Worm (Caenorhabditis elegans) whole organism, young adult: ENCODE measurements around the gene T04A8.7.
A peak's percentile ranks its signal among the peaks of the same experiment; 100 is the strongest.

Experiments used
- B0035.1 ChIP-seq: sonication (generic microtip); optimal IDR thresholded peaks from 2 replicates; lab custom pipeline; 2016; ENCODE audit warnings: missing genetic modification characterization, mild to moderate bottlenecking, missing compliant biosample characterization, missing genotype, missing genetic modification reagents
- F37B4.10 ChIP-seq: fragments of 200-800 bp; sonication (Bioruptor generic); IDR thresholded peaks from 2 replicates; pipeline ENCODE4 v1.3.6; 2022; ENCODE audit warnings: missing genetic modification characterization, missing compliant biosample characterization
- F49E8.2 ChIP-seq: sonication (generic microtip); optimal IDR thresholded peaks from 3 replicates; lab custom pipeline; 2017; ENCODE audit warnings: missing genetic modification characterization, mild to moderate bottlenecking, missing compliant biosample characterization, antibody characterized with exemption, moderate library complexity; ENCODE audit not compliant: insufficient read depth
- K11D2.4 ChIP-seq: fragments of 200-800 bp; sonication (Bioruptor generic); IDR thresholded peaks from 2 replicates; pipeline ENCODE4 v1.3.6; 2022; ENCODE audit warnings: missing genetic modification reagents, missing genetic modification characterization, missing compliant biosample characterization
- T26A5.8 ChIP-seq: sonication (generic microtip); optimal IDR thresholded peaks from 2 replicates; lab custom pipeline; 2016; ENCODE audit warnings: missing genetic modification characterization, missing compliant biosample characterization
- Y53G8AR.9 ChIP-seq: fragments of 200-800 bp; sonication (Bioruptor generic); conservative IDR thresholded peaks from 2 replicates; pipeline ENCODE4 v1.3.6; 2022; ENCODE audit warnings: missing genetic modification reagents, missing genetic modification characterization, missing compliant biosample characterization
- Y56A3A.18 ChIP-seq: fragments of 200-800 bp; sonication (Bioruptor generic); IDR thresholded peaks from 2 replicates; pipeline ENCODE4 v1.3.6; 2022; ENCODE audit warnings: missing genetic modification reagents, missing genetic modification characterization, missing compliant biosample characterization
- Y79H2A.3 ChIP-seq: fragments of 200-800 bp; sonication (Bioruptor generic); conservative IDR thresholded peaks from 2 replicates; pipeline ENCODE4 v1.3.6; 2022; ENCODE audit warnings: missing genetic modification reagents, missing genetic modification characterization, missing compliant biosample characterization
- ZK185.1 ChIP-seq: sonication (generic microtip); optimal IDR thresholded peaks from 2 replicates; lab custom pipeline; 2016; ENCODE audit warnings: mild to moderate bottlenecking, missing genetic modification characterization, missing compliant biosample characterization; ENCODE audit not compliant: poor library complexity, severe bottlenecking
- ama-1 ChIP-seq, 3 experiments: fragments of 150-350 bp in 1 of 3; sonication (generic microtip) in 2 of 3; optimal IDR thresholded peaks; 2 replicates each; lab custom pipeline; 2014 to 2018; ENCODE audit warnings: missing biosample characterization in 2 of 3, missing genetic modification characterization in 2 of 3, missing genetic modification reagents in 2 of 3
- aptf-3 ChIP-seq: fragments of 200-800 bp; sonication (Bioruptor generic); IDR thresholded peaks from 2 replicates; pipeline ENCODE4 v1.3.6; 2022; ENCODE audit warnings: missing genetic modification characterization, missing compliant biosample characterization
- attf-5 ChIP-seq: fragments of 200-800 bp; sonication (Bioruptor generic); optimal IDR thresholded peaks from 2 replicates; lab custom pipeline; 2018; ENCODE audit warnings: mild to moderate bottlenecking, missing genetic modification characterization, missing compliant biosample characterization
- ccch-3 ChIP-seq: fragments of 200-800 bp; sonication (Bioruptor generic); optimal IDR thresholded peaks from 2 replicates; lab custom pipeline; 2018; ENCODE audit warnings: mild to moderate bottlenecking, missing genetic modification characterization, missing compliant biosample characterization
- ceh-27 ChIP-seq: fragments of 200-800 bp; sonication (Bioruptor generic); optimal IDR thresholded peaks from 2 replicates; lab custom pipeline; 2018; ENCODE audit warnings: mild to moderate bottlenecking, missing genetic modification characterization, moderate library complexity, missing compliant biosample characterization
- ceh-58 ChIP-seq: fragments of 200-800 bp; sonication (Bioruptor generic); IDR thresholded peaks from 2 replicates; pipeline ENCODE4 v1.3.6; 2022; ENCODE audit warnings: missing genetic modification characterization, missing compliant biosample characterization
- ceh-91 ChIP-seq: fragments of 200-800 bp; sonication (Bioruptor generic); IDR thresholded peaks from 2 replicates; pipeline ENCODE4 v1.3.6; 2022; ENCODE audit warnings: missing genetic modification reagents, missing genetic modification characterization, missing compliant biosample characterization
- ekl-4 ChIP-seq: fragments of 200-800 bp; sonication (Bioruptor generic); IDR thresholded peaks from 2 replicates; pipeline ENCODE4 v1.3.6; 2022; ENCODE audit warnings: missing genetic modification reagents, missing genetic modification characterization, missing compliant biosample characterization
- fkh-3 ChIP-seq: sonication (generic microtip); optimal IDR thresholded peaks from 2 replicates; lab custom pipeline; 2016; ENCODE audit warnings: mild to moderate bottlenecking, missing genetic modification characterization, missing compliant biosample characterization
- gei-17 ChIP-seq: fragments of 200-800 bp; sonication (Bioruptor generic); optimal IDR thresholded peaks from 2 replicates; lab custom pipeline; 2018; ENCODE audit warnings: mild to moderate bottlenecking, missing genetic modification characterization, missing compliant biosample characterization
- let-607 ChIP-seq, 2 experiments: fragments of 200-800 bp in 1 of 2; sonication (Bioruptor generic) in 1 of 2; sonication (generic microtip) in 1 of 2; optimal IDR thresholded peaks; 2 replicates each; lab custom pipeline; 2016 to 2018; ENCODE audit warnings: mild to moderate bottlenecking in 2 of 2, missing compliant biosample characterization in 2 of 2, missing genetic modification characterization in 2 of 2, moderate library complexity in 2 of 2, missing genotype in 1 of 2
- lin-40 ChIP-seq: sonication (generic microtip); optimal IDR thresholded peaks from 2 replicates; lab custom pipeline; 2016; ENCODE audit warnings: missing genetic modification characterization, mild to moderate bottlenecking, missing compliant biosample characterization, missing genotype, missing genetic modification reagents
- lir-1 ChIP-seq: fragments of 200-800 bp; sonication (Bioruptor generic); conservative IDR thresholded peaks from 2 replicates; pipeline ENCODE4 v1.3.6; 2022; ENCODE audit warnings: missing genetic modification reagents, missing genetic modification characterization, missing compliant biosample characterization
- madf-6 ChIP-seq: fragments of 200-800 bp; sonication (Bioruptor generic); IDR thresholded peaks from 2 replicates; pipeline ENCODE4 v1.3.6; 2022; ENCODE audit warnings: missing genetic modification reagents, missing genetic modification characterization, missing compliant biosample characterization
- madf-8 ChIP-seq: fragments of 200-800 bp; sonication (Bioruptor generic); conservative IDR thresholded peaks from 2 replicates; pipeline ENCODE4 v1.3.6; 2022; ENCODE audit warnings: missing genetic modification reagents, missing genetic modification characterization, missing compliant biosample characterization
- mcd-1 ChIP-seq: fragments of 200-800 bp; sonication (Bioruptor generic); IDR thresholded peaks from 2 replicates; pipeline ENCODE4 v1.3.6; 2022; ENCODE audit warnings: missing genetic modification reagents, missing genetic modification characterization, missing compliant biosample characterization
- mxl-1 ChIP-seq: sonication (generic microtip); optimal IDR thresholded peaks from 2 replicates; lab custom pipeline; 2016; ENCODE audit warnings: missing genetic modification characterization, missing compliant biosample characterization
- nfya-1 ChIP-seq: sonication (generic microtip); optimal IDR thresholded peaks from 2 replicates; lab custom pipeline; 2017; ENCODE audit warnings: antibody characterized with exemption, missing compliant biosample characterization, missing genetic modification characterization, borderline replicate concordance; ENCODE audit not compliant: insufficient read depth
- rec-8 ChIP-seq, 2 experiments: sonication (generic microtip); optimal IDR thresholded peaks; 2 replicates each; lab custom pipeline; 2016; ENCODE audit warnings: mild to moderate bottlenecking in 2 of 2, missing genetic modification characterization in 2 of 2, missing genetic modification reagents in 2 of 2, missing genotype in 2 of 2, missing biosample characterization in 1 of 2, missing compliant biosample characterization in 1 of 2, moderate library complexity in 1 of 2
- sdz-38 ChIP-seq: sonication (generic microtip); optimal IDR thresholded peaks from 2 replicates; lab custom pipeline; 2016; ENCODE audit warnings: missing genotype, missing genetic modification characterization, missing compliant biosample characterization
- snpc-4 ChIP-seq, 5 experiments: fragments of 150-350 bp in 1 of 5; sonication (generic microtip) in 4 of 5; optimal IDR thresholded peaks; 2 replicates each; lab custom pipeline; 2014 to 2018; ENCODE audit warnings: missing genetic modification characterization in 5 of 5, missing biosample characterization in 3 of 5, antibody characterized with exemption in 2 of 5, mild to moderate bottlenecking in 2 of 5, missing compliant biosample characterization in 2 of 5, missing genotype in 2 of 5, moderate library complexity in 2 of 5, missing genetic modification reagents in 1 of 5
- sptf-2 ChIP-seq: fragments of 200-800 bp; sonication (Bioruptor generic); optimal IDR thresholded peaks from 2 replicates; lab custom pipeline; 2018; ENCODE audit warnings: mild to moderate bottlenecking, missing genetic modification characterization, missing compliant biosample characterization
- tbp1 ChIP-seq: fragments of 200-800 bp; sonication (Bioruptor generic); optimal IDR thresholded peaks from 2 replicates; lab custom pipeline; 2018; ENCODE audit warnings: mild to moderate bottlenecking, missing genetic modification characterization, missing compliant biosample characterization
- tlf-1 ChIP-seq: fragments of 200-800 bp; sonication (Bioruptor generic); optimal IDR thresholded peaks from 2 replicates; lab custom pipeline; 2018; ENCODE audit warnings: mild to moderate bottlenecking, missing genetic modification characterization, missing compliant biosample characterization
- unc-130 ChIP-seq: sonication (generic microtip); optimal IDR thresholded peaks from 2 replicates; lab custom pipeline; 2016; ENCODE audit warnings: missing genetic modification reagents, missing genetic modification characterization, missing compliant biosample characterization
- ztf-18 ChIP-seq: sonication (generic microtip); optimal IDR thresholded peaks from 2 replicates; lab custom pipeline; 2016; ENCODE audit warnings: missing genotype, mild to moderate bottlenecking, missing genetic modification characterization, missing compliant biosample characterization
- ztf-22 ChIP-seq: fragments of 200-800 bp; sonication (Bioruptor generic); optimal IDR thresholded peaks from 2 replicates; lab custom pipeline; 2018; ENCODE audit warnings: mild to moderate bottlenecking, missing genetic modification characterization, moderate library complexity, missing compliant biosample characterization
- ztf-3 ChIP-seq: fragments of 200-800 bp; sonication (Bioruptor generic); optimal IDR thresholded peaks from 2 replicates; lab custom pipeline; 2018; ENCODE audit warnings: mild to moderate bottlenecking, missing genetic modification characterization, missing compliant biosample characterization

T04A8.7 gene

ce11 chrIII:4695057-4695456 lies at the start of gene T04A8.7:
Gene T04A8.7 (plus strand): TSS chrIII:4695357.
- TF ChIP-seq madf-6 (GFP tag; lab: Robert Waterston, UW) (no peak; the same call in 1 of the 2 replicates), aptf-3 (no peak), madf-8 (GFP tag; lab: Robert Waterston, UW) (no peak), ztf-22 (GFP tag; lab: Kevin White, UChicago) (no peak), Y53G8AR.9 (GFP tag; lab: Robert Waterston, UW) (no peak), ekl-4 (GFP tag; lab: Robert Waterston, UW) (0 out of 2 replicates have a peak, but pooled peaks have one; percentile 20), ama-1 (optimal IDR thresholded peaks at IDR 0.05; lab: Kevin White, UChicago) (no peak), ama-1 (GFP tag; optimal IDR thresholded peaks at IDR 0.05; lab: Kevin White, UChicago) (peak in 1 of 2 experiments; percentile 18), Y79H2A.3 (GFP tag; lab: Robert Waterston, UW) (no peak), ztf-18 (tag; lab: Kevin White, UChicago) (peak; percentile 29), ccch-3 (no peak), ZK185.1 (tag; lab: Kevin White, UChicago) (no peak), let-607 (tag; optimal IDR thresholded peaks at IDR 0.05; lab: Kevin White, UChicago) (no peak), sdz-38 (no peak), K11D2.4 (no peak), ztf-3 (GFP tag; lab: Kevin White, UChicago) (no peak), ceh-91 (no peak), unc-130 (no peak), Y56A3A.18 (no peak), tlf-1 (no peak), rec-8 (tag; optimal IDR thresholded peaks at IDR 0.05; lab: Kevin White, UChicago) (no peak), fkh-3 (tag; lab: Kevin White, UChicago) (no peak), sptf-2 (GFP tag; lab: Kevin White, UChicago) (no peak)

- TF ChIP-seq gei-17 (GFP tag; lab: Kevin White, UChicago) (no peak), T26A5.8 (tag; lab: Kevin White, UChicago) (no peak), ceh-58 (GFP tag; lab: Robert Waterston, UW) (no peak), lin-40 (no peak), tbp1 (GFP tag; lab: Kevin White, UChicago) (no peak), attf-5 (GFP tag; lab: Kevin White, UChicago) (no peak), mxl-1 (no peak), ceh-27 (GFP tag; lab: Kevin White, UChicago) (no peak), B0035.1 (tag; lab: Kevin White, UChicago) (no peak), nfya-1 (no peak), F49E8.2 (tag; lab: Kevin White, UChicago) (no peak), lir-1 (GFP tag; lab: Robert Waterston, UW) (no peak), snpc-4 (GFP tag; optimal IDR thresholded peaks at IDR 0.05; lab: Kevin White, UChicago) (no peak), snpc-4 (tag; optimal IDR thresholded peaks at IDR 0.05; lab: Kevin White, UChicago) (no peak), mcd-1 (GFP tag; lab: Robert Waterston, UW) (no peak), F37B4.10 (GFP tag; lab: Robert Waterston, UW) (no peak)
Measured at ce11 chrIII:4646246-4646645, 48.9 kb upstream of the T04A8.7 start, which contains the start of gene pqn-29. Gene pqn-29 (minus strand): TSS chrIII:4646346.
